Worm (Caenorhabditis elegans) whole organism, mixed stage, embryonic: ENCODE results near the gene srz-79.

Experiments
- M03D4.4 ChIP-seq: sonication (generic microtip); optimal IDR thresholded peaks from 2 replicates; lab custom pipeline; 2017; ENCODE audit warnings: mild to moderate bottlenecking, missing genetic modification characterization, missing compliant biosample characterization
- bed-3 ChIP-seq: fragments of 200-800 bp; sonication (Bioruptor generic); optimal IDR thresholded peaks from 3 replicates; lab custom pipeline; 2018; ENCODE audit warnings: mild to moderate bottlenecking, missing genetic modification characterization, moderate library complexity, missing compliant biosample characterization
- blmp-1 ChIP-seq: fragments of 150-350 bp; optimal IDR thresholded peaks from 2 replicates; lab custom pipeline; 2014; ENCODE audit warnings: missing biosample characterization, missing genetic modification characterization
- ceh-39 ChIP-seq: fragments of 150-350 bp; optimal IDR thresholded peaks from 2 replicates; lab custom pipeline; 2014; ENCODE audit warnings: missing biosample characterization, missing genetic modification characterization
- ceh-83 ChIP-seq: fragments of 200-800 bp; sonication (Bioruptor generic); optimal IDR thresholded peaks from 2 replicates; lab custom pipeline; 2018; ENCODE audit warnings: mild to moderate bottlenecking, missing genetic modification characterization, missing compliant biosample characterization
- ces-1 ChIP-seq: fragments of 150-350 bp; optimal IDR thresholded peaks from 2 replicates; lab custom pipeline; 2014; ENCODE audit warnings: missing biosample characterization, missing genetic modification reagents, missing genetic modification characterization
- cnd-1 ChIP-seq: fragments of 200-800 bp; sonication (Bioruptor generic); optimal IDR thresholded peaks from 2 replicates; lab custom pipeline; 2018; ENCODE audit warnings: mild to moderate bottlenecking, missing genetic modification characterization, missing compliant biosample characterization
- drap-1 ChIP-seq: fragments of 200-800 bp; sonication (Bioruptor generic); optimal IDR thresholded peaks from 3 replicates; lab custom pipeline; 2018; ENCODE audit warnings: mild to moderate bottlenecking, missing genetic modification characterization, missing compliant biosample characterization
- elt-1 ChIP-seq: sonication (generic microtip); optimal IDR thresholded peaks from 2 replicates; lab custom pipeline; 2017; ENCODE audit warnings: missing genetic modification characterization, mild to moderate bottlenecking, missing compliant biosample characterization, antibody characterized with exemption, moderate library complexity, borderline replicate concordance; ENCODE audit not compliant: insufficient read depth
- elt-3 ChIP-seq: fragments of 150-350 bp; optimal IDR thresholded peaks from 2 replicates; lab custom pipeline; 2014; ENCODE audit warnings: missing biosample characterization, missing genetic modification characterization
- flh-1 ChIP-seq: fragments of 200-800 bp; sonication (Bioruptor generic); optimal IDR thresholded peaks from 2 replicates; lab custom pipeline; 2018; ENCODE audit warnings: mild to moderate bottlenecking, missing genetic modification characterization, moderate library complexity, missing compliant biosample characterization
- ham-2 ChIP-seq: fragments of 200-800 bp; sonication (Bioruptor generic); optimal IDR thresholded peaks from 2 replicates; lab custom pipeline; 2018; ENCODE audit warnings: mild to moderate bottlenecking, missing genetic modification characterization, missing compliant biosample characterization
- lin-13 ChIP-seq: fragments of 150-350 bp; optimal IDR thresholded peaks from 2 replicates; lab custom pipeline; 2014; ENCODE audit warnings: missing biosample characterization, missing genetic modification characterization
- lin-32 ChIP-seq: fragments of 200-800 bp; sonication (Bioruptor generic); optimal IDR thresholded peaks from 2 replicates; lab custom pipeline; 2018; ENCODE audit warnings: mild to moderate bottlenecking, missing genetic modification characterization, missing compliant biosample characterization
- lsy-2 ChIP-seq: fragments of 150-350 bp; optimal IDR thresholded peaks from 2 replicates; lab custom pipeline; 2014; ENCODE audit warnings: missing biosample characterization, missing genetic modification characterization
- mab-5 ChIP-seq: fragments of 150-350 bp; optimal IDR thresholded peaks from 2 replicates; lab custom pipeline; 2014; ENCODE audit warnings: missing biosample characterization, missing genetic modification characterization
- nhr-12 ChIP-seq: fragments of 150-350 bp; optimal IDR thresholded peaks from 2 replicates; lab custom pipeline; 2014; ENCODE audit warnings: missing biosample characterization, missing genetic modification characterization
- nhr-2 ChIP-seq: fragments of 150-350 bp; optimal IDR thresholded peaks from 2 replicates; lab custom pipeline; 2014; ENCODE audit warnings: missing biosample characterization, missing genetic modification characterization
- nhr-237 ChIP-seq: fragments of 150-350 bp; optimal IDR thresholded peaks from 2 replicates; lab custom pipeline; 2014; ENCODE audit warnings: missing biosample characterization, missing genetic modification characterization
- nhr-28 ChIP-seq: fragments of 150-350 bp; optimal IDR thresholded peaks from 2 replicates; lab custom pipeline; 2014; ENCODE audit warnings: missing biosample characterization, missing genetic modification characterization
- nhr-76 ChIP-seq: sonication (generic microtip); optimal IDR thresholded peaks from 2 replicates; lab custom pipeline; 2017; ENCODE audit warnings: missing biosample characterization, missing genetic modification characterization
- pha-4 ChIP-seq: fragments of 150-350 bp; optimal IDR thresholded peaks from 2 replicates; lab custom pipeline; 2018; ENCODE audit warnings: missing biosample characterization, missing genetic modification reagents, missing genetic modification characterization
- sem-2 ChIP-seq: fragments of 200-800 bp; sonication (Bioruptor generic); optimal IDR thresholded peaks from 2 replicates; lab custom pipeline; 2018; ENCODE audit warnings: mild to moderate bottlenecking, missing genetic modification characterization, missing compliant biosample characterization
- snpc-4 ChIP-seq: fragments of 150-350 bp; optimal IDR thresholded peaks from 2 replicates; lab custom pipeline; 2014; ENCODE audit warnings: missing biosample characterization, missing genetic modification characterization
- sptf-1 ChIP-seq: sonication (generic microtip); optimal IDR thresholded peaks from 2 replicates; lab custom pipeline; 2017; ENCODE audit warnings: mild to moderate bottlenecking, missing genetic modification characterization, moderate library complexity, missing compliant biosample characterization
- tbx-8 ChIP-seq: fragments of 200-800 bp; sonication (Bioruptor generic); optimal IDR thresholded peaks from 2 replicates; lab custom pipeline; 2018; ENCODE audit warnings: mild to moderate bottlenecking, missing genetic modification characterization, moderate library complexity, missing compliant biosample characterization
- unc-120 ChIP-seq: sonication (generic microtip); optimal IDR thresholded peaks from 2 replicates; lab custom pipeline; 2017; ENCODE audit warnings: missing genetic modification characterization, missing compliant biosample characterization; ENCODE audit not compliant: poor library complexity, severe bottlenecking
- unc-39 ChIP-seq: fragments of 150-350 bp; optimal IDR thresholded peaks from 2 replicates; lab custom pipeline; 2014; ENCODE audit warnings: missing biosample characterization, missing genetic modification characterization
- unc-62 ChIP-seq: fragments of 150-350 bp; optimal IDR thresholded peaks from 2 replicates; lab custom pipeline; 2014; ENCODE audit warnings: missing biosample characterization, missing genetic modification reagents, missing genetic modification characterization
- zip-8 ChIP-seq: fragments of 150-350 bp; optimal IDR thresholded peaks from 2 replicates; lab custom pipeline; 2014; ENCODE audit warnings: missing biosample characterization, missing genetic modification characterization
- ztf-11 ChIP-seq: fragments of 150-350 bp; optimal IDR thresholded peaks from 2 replicates; lab custom pipeline; 2014; ENCODE audit warnings: missing biosample characterization, missing genetic modification characterization

srz-79 gene

ce11 chrIV:3526144-3526797 is 32.9 kb downstream of the srz-79 start:
- TF ChIP-seq cnd-1 (tag; lab: Kevin White, UChicago) = no peak
- no peak for TF ChIP-seq elt-1 (tag; lab: Kevin White, UChicago)
- no peak for TF ChIP-seq ces-1
- TF ChIP-seq elt-3 (tag; lab: Kevin White, UChicago) = no peak
- TF ChIP-seq unc-39 (tag; lab: Kevin White, UChicago) = no peak
- TF ChIP-seq sem-2 (GFP tag; lab: Kevin White, UChicago) = no peak
- no peak for TF ChIP-seq nhr-28
- no peak for TF ChIP-seq unc-62 (GFP tag; lab: Kevin White, UChicago)
- TF ChIP-seq ceh-39 (tag; lab: Kevin White, UChicago) = no peak
- no peak for TF ChIP-seq drap-1 (GFP tag; lab: Kevin White, UChicago)
- TF ChIP-seq blmp-1 (tag; lab: Kevin White, UChicago) = no peak
- TF ChIP-seq ztf-11 (tag; lab: Kevin White, UChicago) = no peak
- no peak for TF ChIP-seq mab-5
- no peak for TF ChIP-seq flh-1 (GFP tag; lab: Kevin White, UChicago)
- TF ChIP-seq lin-13 = no peak
- no peak for TF ChIP-seq sptf-1 (tag; lab: Kevin White, UChicago)

- TF ChIP-seq pha-4 (tag; lab: Kevin White, UChicago) (no peak), zip-8 (tag; lab: Kevin White, UChicago) (peak; percentile 3)
Measured at ce11 chrIV:3526831-3527404, 33.5 kb downstream of the srz-79 start, which contains the start of gene M57.2. M57.2 (plus strand) TSS chrIV:3527354.

ce11 chrIV:3527878-3528277 is 34.5 kb downstream of the srz-79 start:
- TF ChIP-seq unc-39 (tag; lab: Kevin White, UChicago) (no peak), flh-1 (GFP tag; lab: Kevin White, UChicago) (no peak), ceh-83 (GFP tag; lab: Kevin White, UChicago) (no peak), nhr-28 (no peak), pha-4 (tag; lab: Kevin White, UChicago) (no peak), nhr-76 (tag; lab: Kevin White, UChicago) (no peak), drap-1 (GFP tag; lab: Kevin White, UChicago) (no peak), lsy-2 (tag; lab: Kevin White, UChicago) (no peak), nhr-2 (tag; lab: Kevin White, UChicago) (no peak), unc-62 (GFP tag; lab: Kevin White, UChicago) (no peak), snpc-4 (tag; lab: Kevin White, UChicago) (no peak), nhr-237 (tag; lab: Kevin White, UChicago) (no peak), ces-1 (no peak)
- TF ChIP-seq, all 35 proteins: peak for 0

ce11 chrIV:3531535-3531934 is 38.1 kb downstream of the srz-79 start:
- TF ChIP-seq nhr-237 (tag; lab: Kevin White, UChicago) = no peak
- TF ChIP-seq nhr-12 (tag; lab: Kevin White, UChicago) = no peak
- TF ChIP-seq M03D4.4 (tag; lab: Kevin White, UChicago) = no peak
- no peak for TF ChIP-seq nhr-2 (tag; lab: Kevin White, UChicago)
- no peak for TF ChIP-seq lin-32
- no peak for TF ChIP-seq ztf-11 (tag; lab: Kevin White, UChicago)
- TF ChIP-seq unc-39 (tag; lab: Kevin White, UChicago) = no peak
- no peak for TF ChIP-seq sem-2 (GFP tag; lab: Kevin White, UChicago)
- TF ChIP-seq nhr-76 (tag; lab: Kevin White, UChicago) = no peak
- no peak for TF ChIP-seq ces-1
- no peak for TF ChIP-seq elt-3 (tag; lab: Kevin White, UChicago)
- no peak for TF ChIP-seq nhr-28
- TF ChIP-seq, all 35 proteins: peak for 0

ce11 chrIV:3532167-3532566 is 38.8 kb downstream of the srz-79 start, which contains the start of gene M57.1:
M57.1 (plus strand) TSS chrIV:3532467.
- TF ChIP-seq tbx-8 (GFP tag; lab: Kevin White, UChicago) = no peak
- TF ChIP-seq zip-8 (tag; lab: Kevin White, UChicago) = no peak
- TF ChIP-seq ces-1 = no peak
- TF ChIP-seq ztf-11 (tag; lab: Kevin White, UChicago) = no peak
- TF ChIP-seq unc-62 (GFP tag; lab: Kevin White, UChicago) = no peak
- no peak for TF ChIP-seq M03D4.4 (tag; lab: Kevin White, UChicago)
- TF ChIP-seq elt-1 (tag; lab: Kevin White, UChicago) = no peak
- TF ChIP-seq nhr-2 (tag; lab: Kevin White, UChicago) = no peak
- no peak for TF ChIP-seq ceh-83 (GFP tag; lab: Kevin White, UChicago)
- no peak for TF ChIP-seq bed-3
- no peak for TF ChIP-seq flh-1 (GFP tag; lab: Kevin White, UChicago)
- no peak for TF ChIP-seq snpc-4 (tag; lab: Kevin White, UChicago)
- no peak for TF ChIP-seq unc-120 (tag; lab: Kevin White, UChicago)
- TF ChIP-seq elt-3 (tag; lab: Kevin White, UChicago) = no peak
- no peak for TF ChIP-seq sptf-1 (tag; lab: Kevin White, UChicago)
- TF ChIP-seq cnd-1 (tag; lab: Kevin White, UChicago) = no peak
- TF ChIP-seq ham-2 (GFP tag; lab: Kevin White, UChicago) = no peak
- no peak for TF ChIP-seq nhr-76 (tag; lab: Kevin White, UChicago)
- TF ChIP-seq nhr-237 (tag; lab: Kevin White, UChicago) = no peak
- TF ChIP-seq, all 35 proteins: peak for 0
